Fruit fly (Drosophila melanogaster) whole organism, embryonic: Measurements from ENCODE around the gene CG9449.

Source experiments
- Abd-B ChIP-seq: fragments of 200-800 bp; sonication (Bioruptor generic); optimal IDR thresholded peaks from 2 replicates; lab custom pipeline; 2018; ENCODE audit warnings: missing biosample characterization, mild to moderate bottlenecking, missing genetic modification characterization, moderate library complexity
- Atf6 ChIP-seq: fragments of 200-800 bp; sonication (Bioruptor generic); IDR thresholded peaks from 2 replicates; pipeline ENCODE4 v1.3.6; 2022; ENCODE audit warnings: missing biosample characterization, missing genetic modification characterization
- CG11093 ChIP-seq: fragments of 200-800 bp; sonication (Bioruptor generic); IDR thresholded peaks from 3 replicates; pipeline ENCODE4 v1.3.6; 2022; ENCODE audit warnings: missing biosample characterization, missing genetic modification characterization
- CG12071 ChIP-seq: fragments of 200-800 bp; sonication (Bioruptor generic); optimal IDR thresholded peaks from 3 replicates; lab custom pipeline; 2018; ENCODE audit warnings: missing biosample characterization, mild to moderate bottlenecking, missing genetic modification characterization
- CG12155 ChIP-seq: fragments of 200-800 bp; sonication (Bioruptor generic); optimal IDR thresholded peaks from 3 replicates; lab custom pipeline; 2016; ENCODE audit warnings: missing biosample characterization, missing genetic modification characterization
- CG14014 ChIP-seq: fragments of 200-800 bp; sonication (Bioruptor generic); IDR thresholded peaks from 2 replicates; pipeline ENCODE4 v1.3.6; 2022; ENCODE audit warnings: missing biosample characterization, missing genetic modification characterization
- CG14965 ChIP-seq: fragments of 200-800 bp; sonication (Bioruptor generic); optimal IDR thresholded peaks from 2 replicates; lab custom pipeline; 2016; ENCODE audit warnings: missing biosample characterization, missing genetic modification characterization, borderline replicate concordance
- CG15696 ChIP-seq: fragments of 200-800 bp; sonication (Bioruptor generic); optimal IDR thresholded peaks from 2 replicates; lab custom pipeline; 2019; ENCODE audit warnings: missing biosample characterization, mild to moderate bottlenecking, missing genetic modification characterization, moderate library complexity
- CG1602 ChIP-seq: fragments of 200-800 bp; sonication (Bioruptor generic); optimal IDR thresholded peaks from 3 replicates; lab custom pipeline; 2016; ENCODE audit warnings: missing biosample characterization, missing genetic modification characterization
- CG17568 ChIP-seq: fragments of 200-800 bp; sonication (Bioruptor generic); optimal IDR thresholded peaks from 2 replicates; lab custom pipeline; 2018; ENCODE audit warnings: missing biosample characterization, mild to moderate bottlenecking, missing genetic modification characterization, moderate library complexity
- CG3163 ChIP-seq: fragments of 200-800 bp; sonication (Bioruptor generic); optimal IDR thresholded peaks from 3 replicates; lab custom pipeline; 2016; ENCODE audit warnings: missing biosample characterization, missing genetic modification characterization
- CG5953 ChIP-seq: fragments of 200-800 bp; sonication (Bioruptor generic); IDR thresholded peaks from 2 replicates; pipeline ENCODE4 v1.3.6; 2022; ENCODE audit warnings: missing biosample characterization, missing genetic modification characterization
- CG6683 ChIP-seq: fragments of 200-800 bp; sonication (Bioruptor generic); optimal IDR thresholded peaks from 2 replicates; lab custom pipeline; 2017; ENCODE audit warnings: missing biosample characterization, mild to moderate bottlenecking, missing genetic modification characterization, missing genetic modification reagents
- CG6765 ChIP-seq: fragments of 200-800 bp; sonication (Bioruptor generic); optimal IDR thresholded peaks from 3 replicates; lab custom pipeline; 2017; ENCODE audit warnings: missing biosample characterization, mild to moderate bottlenecking, missing genetic modification characterization
- CG8359 ChIP-seq: fragments of 200-800 bp; sonication (Bioruptor generic); optimal IDR thresholded peaks from 2 replicates; lab custom pipeline; 2017; ENCODE audit warnings: missing biosample characterization, mild to moderate bottlenecking, missing genetic modification characterization, borderline replicate concordance
- CG8478 ChIP-seq: fragments of >200 bp; optimal IDR thresholded peaks from 2 replicates; lab custom pipeline; 2018
- CG9932 ChIP-seq: fragments of 200-800 bp; sonication (Bioruptor generic); IDR thresholded peaks from 2 replicates; pipeline ENCODE4 v1.3.6; 2022; ENCODE audit warnings: missing biosample characterization, missing genetic modification characterization
- CHES-1-like ChIP-seq: fragments of 200-800 bp; sonication (Bioruptor generic); optimal IDR thresholded peaks from 2 replicates; lab custom pipeline; 2016; ENCODE audit warnings: missing biosample characterization, missing genetic modification characterization
- Dip2 ChIP-seq: fragments of 200-800 bp; sonication (Bioruptor generic); IDR thresholded peaks from 2 replicates; pipeline ENCODE4 v1.3.6; 2022; ENCODE audit warnings: missing biosample characterization, missing genetic modification characterization
- Doc2 ChIP-seq: fragments of 200-800 bp; sonication (Bioruptor generic); IDR thresholded peaks from 2 replicates; pipeline ENCODE4 v1.3.6; 2022; ENCODE audit warnings: missing biosample characterization, missing genetic modification characterization
- Dref ChIP-seq: fragments of 200-800 bp; sonication (Bioruptor generic); IDR thresholded peaks from 2 replicates; pipeline ENCODE4 v1.3.6; 2022; ENCODE audit warnings: missing biosample characterization, missing genetic modification characterization
- Jarid2 ChIP-seq: fragments of 200-800 bp; sonication (Bioruptor generic); optimal IDR thresholded peaks from 3 replicates; lab custom pipeline; 2017; ENCODE audit warnings: mild to moderate bottlenecking, missing biosample characterization, missing genetic modification reagents, missing genetic modification characterization
- Mad ChIP-seq: fragments of 200-800 bp; sonication (Bioruptor generic); optimal IDR thresholded peaks from 2 replicates; lab custom pipeline; 2016; ENCODE audit warnings: missing biosample characterization, missing genetic modification characterization
- NC2β ChIP-seq: fragments of 200-800 bp; sonication (Bioruptor generic); optimal IDR thresholded peaks from 2 replicates; lab custom pipeline; 2016; ENCODE audit warnings: missing biosample characterization, missing genetic modification characterization
- NFAT ChIP-seq: fragments of 200-800 bp; sonication (Bioruptor generic); IDR thresholded peaks from 2 replicates; pipeline ENCODE4 v1.3.6; 2022; ENCODE audit warnings: missing biosample characterization, missing genetic modification characterization
- Opbp ChIP-seq: fragments of 200-800 bp; sonication (Bioruptor generic); IDR thresholded peaks from 3 replicates; pipeline ENCODE4 v1.3.6; 2022; ENCODE audit warnings: missing biosample characterization, missing genetic modification characterization; ENCODE audit not compliant: partially characterized antibody
- Optix ChIP-seq: fragments of 200-800 bp; sonication (Bioruptor generic); IDR thresholded peaks from 3 replicates; pipeline ENCODE4 v1.3.6; 2022; ENCODE audit warnings: missing biosample characterization, missing genetic modification characterization
- Six4 ChIP-seq: fragments of 200-800 bp; sonication (Bioruptor generic); optimal IDR thresholded peaks from 2 replicates; lab custom pipeline; 2016; ENCODE audit warnings: missing biosample characterization, missing genetic modification characterization
- Sox100B ChIP-seq: fragments of 200-800 bp; sonication (Bioruptor generic); optimal IDR thresholded peaks from 3 replicates; lab custom pipeline; 2018; ENCODE audit warnings: missing biosample characterization, mild to moderate bottlenecking, missing genetic modification characterization
- Vsx1 ChIP-seq: fragments of 200-800 bp; sonication (Bioruptor generic); optimal IDR thresholded peaks from 2 replicates; lab custom pipeline; 2017; ENCODE audit warnings: missing biosample characterization, mild to moderate bottlenecking, missing genetic modification characterization, missing genetic modification reagents
- ash1 ChIP-seq: fragments of 200-800 bp; sonication (Bioruptor generic); optimal IDR thresholded peaks from 2 replicates; lab custom pipeline; 2018; ENCODE audit warnings: missing biosample characterization, mild to moderate bottlenecking, missing genetic modification characterization
- bsh ChIP-seq, 2 experiments: fragments of 200-800 bp; sonication (Bioruptor generic); optimal IDR thresholded peaks; 2 replicates each; lab custom pipeline; 2017 to 2018; ENCODE audit warnings: mild to moderate bottlenecking in 2 of 2, missing biosample characterization in 2 of 2, missing genetic modification characterization in 2 of 2, moderate library complexity in 1 of 2
- cg ChIP-seq: fragments of 200-800 bp; sonication (Bioruptor generic); optimal IDR thresholded peaks from 3 replicates; lab custom pipeline; 2019; ENCODE audit warnings: missing biosample characterization, mild to moderate bottlenecking, missing genetic modification characterization, moderate library complexity
- croc ChIP-seq: fragments of 200-800 bp; sonication (Bioruptor generic); conservative IDR thresholded peaks from 3 replicates; pipeline ENCODE4 v1.3.6; 2022; ENCODE audit warnings: missing biosample characterization, missing genetic modification characterization
- crp ChIP-seq, 2 experiments: fragments of 200-800 bp; sonication (Bioruptor generic); optimal IDR thresholded peaks; 2 replicates in 1 of 2; 3 replicates in 1 of 2; lab custom pipeline; 2017; ENCODE audit warnings: missing biosample characterization in 2 of 2, missing genetic modification characterization in 2 of 2, mild to moderate bottlenecking in 1 of 2, moderate library complexity in 1 of 2
- gcm ChIP-seq: fragments of 200-800 bp; sonication (Bioruptor generic); optimal IDR thresholded peaks from 2 replicates; lab custom pipeline; 2019; ENCODE audit warnings: missing biosample characterization, mild to moderate bottlenecking, missing genetic modification characterization, moderate library complexity
- grau ChIP-seq: fragments of 200-800 bp; optimal IDR thresholded peaks from 3 replicates; lab custom pipeline; 2019; ENCODE audit warnings: missing biosample characterization, mild to moderate bottlenecking, missing genetic modification characterization, moderate library complexity
- hth ChIP-seq: fragments of >200 bp; optimal IDR thresholded peaks from 2 replicates; lab custom pipeline; 2017; ENCODE audit warnings: inconsistent platforms
- kah ChIP-seq: fragments of 200-800 bp; sonication (Bioruptor generic); optimal IDR thresholded peaks from 2 replicates; lab custom pipeline; 2018; ENCODE audit warnings: missing biosample characterization, mild to moderate bottlenecking, missing genetic modification characterization
- lov ChIP-seq, 2 experiments: fragments of 200-800 bp in 1 of 2; fragments of >200 bp in 1 of 2; sonication (Bioruptor generic) in 1 of 2; IDR thresholded peaks in 1 of 2; optimal IDR thresholded peaks in 1 of 2; 2 replicates in 1 of 2; 3 replicates in 1 of 2; pipeline versions ENCODE4 v1.3.6 to Lab custom; 2017 to 2022; ENCODE audit warnings: missing biosample characterization in 1 of 2, missing genetic modification characterization in 1 of 2
- mam ChIP-seq: fragments of 200-800 bp; sonication (Bioruptor generic); optimal IDR thresholded peaks from 3 replicates; lab custom pipeline; 2016; ENCODE audit warnings: missing biosample characterization, missing genetic modification characterization
- nerfin-2 ChIP-seq: fragments of 200-800 bp; sonication (Bioruptor generic); IDR thresholded peaks from 2 replicates; pipeline ENCODE4 v1.3.6; 2022; ENCODE audit warnings: missing biosample characterization, missing genetic modification characterization; ENCODE audit not compliant: partially characterized antibody
- pb ChIP-seq: fragments of 200-800 bp; sonication (Bioruptor generic); optimal IDR thresholded peaks from 3 replicates; lab custom pipeline; 2016; ENCODE audit warnings: missing biosample characterization, missing genetic modification characterization
- pum ChIP-seq: fragments of 200-800 bp; sonication (Bioruptor generic); optimal IDR thresholded peaks from 2 replicates; lab custom pipeline; 2016; ENCODE audit warnings: missing biosample characterization, missing genetic modification characterization
- salm ChIP-seq: fragments of 200-800 bp; sonication (Bioruptor generic); optimal IDR thresholded peaks from 2 replicates; lab custom pipeline; 2018; ENCODE audit warnings: missing biosample characterization, mild to moderate bottlenecking, missing genetic modification characterization
- shn ChIP-seq: fragments of 200-800 bp; sonication (Bioruptor generic); optimal IDR thresholded peaks from 3 replicates; lab custom pipeline; 2016; ENCODE audit warnings: missing biosample characterization, missing genetic modification characterization
- slp2 ChIP-seq: fragments of 200-800 bp; sonication (Bioruptor generic); optimal IDR thresholded peaks from 2 replicates; lab custom pipeline; 2016; ENCODE audit warnings: missing biosample characterization, missing genetic modification characterization
- vfl ChIP-seq: fragments of 200-800 bp; sonication (Bioruptor generic); optimal IDR thresholded peaks from 2 replicates; lab custom pipeline; 2016; ENCODE audit warnings: missing biosample characterization, missing genetic modification characterization
- zfh2 ChIP-seq: fragments of 200-800 bp; sonication (Bioruptor generic); optimal IDR thresholded peaks from 2 replicates; lab custom pipeline; 2016; ENCODE audit warnings: missing biosample characterization, missing genetic modification characterization

CG9449 gene

DNA sequence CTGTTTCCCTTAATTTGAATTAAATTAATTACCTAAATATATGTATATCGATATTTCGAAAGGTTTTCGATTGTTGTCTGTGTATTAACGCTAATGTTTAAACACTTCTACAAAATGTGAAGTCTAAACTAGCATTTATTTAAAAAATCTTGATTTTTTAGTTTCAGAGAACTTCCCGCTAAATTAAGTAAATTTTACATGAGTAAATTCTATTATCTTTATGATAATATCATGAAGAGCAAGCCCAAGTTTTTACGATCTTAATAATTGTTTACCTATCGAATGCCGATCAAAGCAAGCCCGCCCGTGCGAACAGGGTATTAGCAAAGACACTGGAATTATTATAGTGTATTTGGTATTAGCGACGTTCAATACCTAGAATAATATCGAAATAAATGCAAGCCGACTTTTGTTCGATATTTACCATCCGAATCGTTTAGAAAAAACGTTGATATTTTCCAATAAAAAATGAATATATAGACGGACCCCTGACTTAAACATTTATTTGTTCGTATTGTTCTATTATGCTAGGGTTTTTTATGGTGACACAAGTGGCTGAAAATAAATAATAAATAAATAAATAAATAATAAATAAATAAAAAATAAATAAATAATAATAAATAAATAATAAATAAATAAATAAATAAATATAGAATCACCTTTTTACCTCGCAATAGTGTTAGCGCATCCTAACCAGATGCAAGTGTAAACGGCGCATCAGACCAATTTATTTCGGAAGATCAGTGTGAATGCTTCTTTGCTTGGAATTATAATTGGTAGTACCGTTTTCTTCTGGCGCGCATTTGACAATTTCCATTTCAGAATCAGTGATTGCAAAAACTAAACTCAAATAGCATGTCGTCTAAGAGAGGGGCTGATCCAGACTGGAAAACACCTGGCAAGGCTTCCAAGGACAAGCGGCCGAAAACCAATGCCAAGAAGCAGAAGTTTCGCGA is 50.9 kb downstream of the CG9449 start, which contains the start of the genes CG33062 and Chd3 (continued):
- TF ChIP-seq Atf6 (no peak), CG12071 (no peak), Jarid2 (GFP tag; lab: Kevin White, UChicago) (no peak), crp (GFP tag; optimal IDR thresholded peaks at IDR 0.05; lab: Kevin White, UChicago) (no peak), CG1602 (GFP tag; lab: Kevin White, UChicago) (no peak), CG17568 (no peak), pb (no peak), Opbp (GFP tag; lab: Robert Waterston, UW) (peak; percentile 63; the same call in 2 of the 3 replicates), hth (lab: Kevin White, UChicago) (no peak), slp2 (GFP tag; lab: Kevin White, UChicago) (no peak), ash1 (no peak), Sox100B (GFP tag; lab: Kevin White, UChicago) (no peak), CG8478 (lab: Kevin White, UChicago) (no peak), pum (no peak), vfl (GFP tag; lab: Kevin White, UChicago) (no peak), CHES-1-like (GFP tag; lab: Kevin White, UChicago) (no peak), CG3163 (GFP tag; lab: Kevin White, UChicago) (no peak), NFAT (no peak), CG8359 (GFP tag; lab: Kevin White, UChicago) (no peak), lov (optimal IDR thresholded peaks at IDR 0.05; lab: Kevin White, UChicago) (no peak), lov (GFP tag; IDR thresholded peaks at IDR 0.05; lab: Robert Waterston, UW) (no peak), CG14965 (GFP tag; lab: Kevin White, UChicago) (no peak), gcm (GFP tag; lab: Kevin White, UChicago) (no peak), CG6683 (no peak), NC2β (GFP tag; lab: Kevin White, UChicago) (no peak), shn (GFP tag; lab: Kevin White, UChicago) (no peak), nerfin-2 (GFP tag; lab: Robert Waterston, UW) (no peak), bsh (GFP tag; optimal IDR thresholded peaks at IDR 0.05; lab: Kevin White, UChicago) (no peak), Doc2 (GFP tag; lab: Robert Waterston, UW) (no peak), Vsx1 (GFP tag; lab: Kevin White, UChicago) (no peak), CG14014 (GFP tag; lab: Robert Waterston, UW) (no peak), CG5953 (GFP tag; lab: Robert Waterston, UW) (no peak), CG9932 (peak; percentile 52; the same call in 1 of the 2 replicates), CG15696 (peak; percentile 29), Optix (no peak), cg (GFP tag; lab: Kevin White, UChicago) (no peak), Dref (GFP tag; lab: Robert Waterston, UW) (peak; percentile 58), croc (GFP tag; lab: Robert Waterston, UW) (peak; percentile 22; the same call in 1 of the 3 replicates), grau (tag; lab: Kevin White, UChicago) (no peak), CG12155 (GFP tag; lab: Kevin White, UChicago) (no peak), salm (tag; lab: Kevin White, UChicago) (no peak), CG11093 (GFP tag; lab: Robert Waterston, UW) (peak; percentile 40; the same call in 1 of the 3 replicates), Mad (no peak), kah (GFP tag; lab: Kevin White, UChicago) (no peak), Dip2 (GFP tag; lab: Robert Waterston, UW) (no peak), mam (GFP tag; lab: Kevin White, UChicago) (no peak), CG6765 (no peak), Abd-B (GFP tag; lab: Kevin White, UChicago) (peak; percentile 80), Six4 (GFP tag; lab: Kevin White, UChicago) (no peak), zfh2 (GFP tag; lab: Kevin White, UChicago) (no peak)
